Worm (Caenorhabditis elegans) whole organism, L1 larva: ENCODE results near the gene spp-13.

ENCODE experiments used
- C04F5.9 ChIP-seq: sonication (generic microtip); optimal IDR thresholded peaks from 2 replicates; lab custom pipeline; 2016; ENCODE audit warnings: missing genetic modification characterization, missing compliant biosample characterization
- C34B4.2 ChIP-seq: sonication (generic microtip); optimal IDR thresholded peaks from 2 replicates; lab custom pipeline; 2017; ENCODE audit warnings: mild to moderate bottlenecking, missing genetic modification characterization, missing compliant biosample characterization
- aha-1 ChIP-seq: fragments of 150-350 bp; optimal IDR thresholded peaks from 2 replicates; lab custom pipeline; 2014; ENCODE audit warnings: missing biosample characterization, missing genetic modification characterization
- alr-1 ChIP-seq: fragments of 200-800 bp; sonication (Bioruptor generic); optimal IDR thresholded peaks from 2 replicates; lab custom pipeline; 2018; ENCODE audit warnings: borderline replicate concordance, mild to moderate bottlenecking, missing genetic modification characterization, missing compliant biosample characterization
- aly-2 ChIP-seq: fragments of 150-350 bp; optimal IDR thresholded peaks from 2 replicates; lab custom pipeline; 2014; ENCODE audit warnings: missing biosample characterization, missing genetic modification characterization
- ceh-63 ChIP-seq: fragments of 200-800 bp; sonication (Bioruptor generic); optimal IDR thresholded peaks from 2 replicates; lab custom pipeline; 2018; ENCODE audit warnings: mild to moderate bottlenecking, missing genetic modification characterization, missing compliant biosample characterization
- ceh-8 ChIP-seq: fragments of 200-800 bp; sonication (Bioruptor generic); optimal IDR thresholded peaks from 2 replicates; lab custom pipeline; 2018; ENCODE audit warnings: mild to moderate bottlenecking, missing genetic modification characterization, moderate library complexity, missing compliant biosample characterization
- ceh-88 ChIP-seq: fragments of 200-800 bp; sonication (Bioruptor generic); IDR thresholded peaks from 2 replicates; pipeline ENCODE4 v1.3.6; 2022; ENCODE audit warnings: missing genetic modification characterization, missing compliant biosample characterization
- ceh-90 ChIP-seq: sonication (generic microtip); optimal IDR thresholded peaks from 2 replicates; lab custom pipeline; 2016; ENCODE audit warnings: missing genetic modification characterization, missing compliant biosample characterization
- dpl-1 ChIP-seq, 3 experiments: fragments of 150-350 bp in 2 of 3; sonication (generic microtip) in 1 of 3; optimal IDR thresholded peaks; 2 replicates each; lab custom pipeline; 2014 to 2017; ENCODE audit warnings: missing biosample characterization in 3 of 3, missing genetic modification characterization in 3 of 3, missing genetic modification reagents in 3 of 3
- dsc-1 ChIP-seq: sonication (generic microtip); optimal IDR thresholded peaks from 2 replicates; lab custom pipeline; 2016; ENCODE audit warnings: mild to moderate bottlenecking, missing genetic modification characterization, missing compliant biosample characterization
- efl-3 ChIP-seq: fragments of 200-800 bp; sonication (Bioruptor generic); optimal IDR thresholded peaks from 2 replicates; lab custom pipeline; 2018; ENCODE audit warnings: mild to moderate bottlenecking, missing genetic modification characterization, missing compliant biosample characterization
- ets-5 ChIP-seq: fragments of 200-800 bp; sonication (Bioruptor generic); IDR thresholded peaks from 2 replicates; pipeline ENCODE4 v1.3.6; 2022; ENCODE audit warnings: missing genetic modification characterization, missing compliant biosample characterization
- fkh-10 ChIP-seq: sonication (generic microtip); optimal IDR thresholded peaks from 2 replicates; lab custom pipeline; 2017; ENCODE audit warnings: missing biosample characterization, missing genetic modification reagents, missing genetic modification characterization
- fkh-4 ChIP-seq: sonication (generic microtip); optimal IDR thresholded peaks from 2 replicates; lab custom pipeline; 2016; ENCODE audit warnings: missing compliant biosample characterization, missing genetic modification characterization, borderline replicate concordance
- fos-1 ChIP-seq: fragments of 150-350 bp; optimal IDR thresholded peaks from 2 replicates; lab custom pipeline; 2014; ENCODE audit warnings: missing biosample characterization, missing genetic modification characterization
- hlh-17 ChIP-seq: fragments of 200-800 bp; sonication (Bioruptor generic); optimal IDR thresholded peaks from 2 replicates; lab custom pipeline; 2018; ENCODE audit warnings: missing genetic modification characterization, mild to moderate bottlenecking, missing compliant biosample characterization, moderate library complexity, borderline replicate concordance
- hlh-4 ChIP-seq: sonication (generic microtip); optimal IDR thresholded peaks from 2 replicates; lab custom pipeline; 2016; ENCODE audit warnings: mild to moderate bottlenecking, missing genetic modification characterization, missing compliant biosample characterization
- irx-1 ChIP-seq: sonication (generic microtip); optimal IDR thresholded peaks from 2 replicates; lab custom pipeline; 2016; ENCODE audit warnings: missing genetic modification characterization, missing compliant biosample characterization
- isw-1 ChIP-seq: fragments of 200-800 bp; sonication (Bioruptor generic); IDR thresholded peaks from 2 replicates; pipeline ENCODE4 v1.3.6; 2022; ENCODE audit warnings: missing genetic modification characterization, missing compliant biosample characterization
- jun-1 ChIP-seq: fragments of 150-350 bp; optimal IDR thresholded peaks from 2 replicates; lab custom pipeline; 2014; ENCODE audit warnings: missing biosample characterization, missing genetic modification reagents, missing genetic modification characterization
- lin-14 ChIP-seq: fragments of 200-800 bp; sonication (Bioruptor generic); optimal IDR thresholded peaks from 2 replicates; lab custom pipeline; 2018; ENCODE audit warnings: mild to moderate bottlenecking, missing genetic modification characterization, moderate library complexity, missing compliant biosample characterization
- lin-35 ChIP-seq, 2 experiments: fragments of 150-350 bp; optimal IDR thresholded peaks; 2 replicates each; lab custom pipeline; 2014; ENCODE audit warnings: missing biosample characterization in 2 of 2, missing genetic modification characterization in 2 of 2, missing genetic modification reagents in 2 of 2
- lir-3 ChIP-seq: sonication (generic microtip); optimal IDR thresholded peaks from 2 replicates; lab custom pipeline; 2016; ENCODE audit warnings: mild to moderate bottlenecking, missing genetic modification characterization, moderate library complexity, missing compliant biosample characterization; ENCODE audit not compliant: poor library complexity
- mef-2 ChIP-seq: fragments of 150-350 bp; optimal IDR thresholded peaks from 2 replicates; lab custom pipeline; 2014; ENCODE audit warnings: missing biosample characterization, missing genetic modification characterization
- mep-1 ChIP-seq: fragments of 150-350 bp; optimal IDR thresholded peaks from 2 replicates; lab custom pipeline; 2014; ENCODE audit warnings: missing biosample characterization, missing genetic modification characterization
- nhr-20 ChIP-seq: sonication (generic microtip); optimal IDR thresholded peaks from 2 replicates; lab custom pipeline; 2016; ENCODE audit warnings: mild to moderate bottlenecking, missing genetic modification characterization, missing compliant biosample characterization
- nhr-28 ChIP-seq: fragments of 150-350 bp; optimal IDR thresholded peaks from 2 replicates; lab custom pipeline; 2014; ENCODE audit warnings: missing biosample characterization, missing genetic modification characterization
- nhr-71 ChIP-seq: sonication (generic microtip); optimal IDR thresholded peaks from 2 replicates; lab custom pipeline; 2016; ENCODE audit warnings: mild to moderate bottlenecking, missing genetic modification characterization, moderate library complexity, missing compliant biosample characterization
- nhr-76 ChIP-seq: sonication (generic microtip); optimal IDR thresholded peaks from 2 replicates; lab custom pipeline; 2017; ENCODE audit warnings: missing biosample characterization, missing genetic modification characterization
- nhr-84 ChIP-seq: sonication (generic microtip); optimal IDR thresholded peaks from 2 replicates; lab custom pipeline; 2017; ENCODE audit warnings: missing biosample characterization, missing genetic modification characterization
- nhr-85 ChIP-seq: sonication (generic microtip); peaks from one replicate; lab custom pipeline; 2016; ENCODE audit warnings: missing genetic modification characterization, inconsistent platforms, missing compliant biosample characterization
- pag-3 ChIP-seq: sonication (generic microtip); optimal IDR thresholded peaks from 2 replicates; lab custom pipeline; 2017; ENCODE audit warnings: missing genetic modification characterization, mild to moderate bottlenecking, missing compliant biosample characterization, antibody characterized with exemption, borderline replicate concordance; ENCODE audit not compliant: insufficient read depth
- pax-3 ChIP-seq: fragments of 200-800 bp; sonication (Bioruptor generic); optimal IDR thresholded peaks from 2 replicates; lab custom pipeline; 2018; ENCODE audit warnings: mild to moderate bottlenecking, missing genetic modification characterization, moderate library complexity, missing compliant biosample characterization
- pqm-1 ChIP-seq: sonication (generic microtip); optimal IDR thresholded peaks from 3 replicates; lab custom pipeline; 2017; ENCODE audit warnings: missing biosample characterization, missing genetic modification characterization
- skn-1 ChIP-seq: fragments of 150-350 bp; optimal IDR thresholded peaks from 2 replicates; lab custom pipeline; 2014; ENCODE audit warnings: missing biosample characterization, missing genetic modification characterization
- snpc-4 ChIP-seq: fragments of 150-350 bp; optimal IDR thresholded peaks from 2 replicates; lab custom pipeline; 2014; ENCODE audit warnings: missing biosample characterization, missing genetic modification characterization
- sptf-1 ChIP-seq: fragments of 150-350 bp; optimal IDR thresholded peaks from 2 replicates; lab custom pipeline; 2014; ENCODE audit warnings: missing biosample characterization, missing genetic modification characterization
- sup-37 ChIP-seq: fragments of 200-800 bp; sonication (Bioruptor generic); optimal IDR thresholded peaks from 2 replicates; lab custom pipeline; 2018; ENCODE audit warnings: mild to moderate bottlenecking, missing genetic modification characterization, missing compliant biosample characterization
- swsn-7 ChIP-seq: sonication (generic microtip); optimal IDR thresholded peaks from 2 replicates; lab custom pipeline; 2016; ENCODE audit warnings: missing genetic modification characterization, missing compliant biosample characterization
- tbx-2 ChIP-seq: sonication (generic microtip); optimal IDR thresholded peaks from 2 replicates; lab custom pipeline; 2016; ENCODE audit warnings: missing genetic modification characterization, missing compliant biosample characterization
- unc-130 ChIP-seq: fragments of 150-350 bp; optimal IDR thresholded peaks from 2 replicates; lab custom pipeline; 2017; ENCODE audit warnings: missing biosample characterization, missing genetic modification characterization, inconsistent platforms
- unc-30 ChIP-seq: sonication (generic microtip); optimal IDR thresholded peaks from 2 replicates; lab custom pipeline; 2017; ENCODE audit warnings: missing biosample characterization, missing genetic modification characterization
- unc-86 ChIP-seq: sonication (generic microtip); optimal IDR thresholded peaks from 2 replicates; lab custom pipeline; 2016; ENCODE audit warnings: missing genetic modification characterization, missing compliant biosample characterization
- xbp-1 ChIP-seq: sonication (generic microtip); optimal IDR thresholded peaks from 2 replicates; lab custom pipeline; 2016; ENCODE audit warnings: missing genetic modification characterization, missing compliant biosample characterization
- zag-1 ChIP-seq: fragments of 150-350 bp; optimal IDR thresholded peaks from 2 replicates; lab custom pipeline; 2014; ENCODE audit warnings: missing biosample characterization, missing genetic modification characterization
- zip-4 ChIP-seq: fragments of 200-800 bp; sonication (Bioruptor generic); optimal IDR thresholded peaks from 2 replicates; lab custom pipeline; 2018; ENCODE audit warnings: mild to moderate bottlenecking, missing genetic modification characterization, moderate library complexity, missing compliant biosample characterization
- ztf-11 ChIP-seq, 2 experiments: sonication (generic microtip); optimal IDR thresholded peaks; 2 replicates each; lab custom pipeline; 2016 to 2017; ENCODE audit warnings: missing genetic modification characterization in 2 of 2, missing biosample characterization in 1 of 2, missing compliant biosample characterization in 1 of 2

Gene spp-13

DNA sequence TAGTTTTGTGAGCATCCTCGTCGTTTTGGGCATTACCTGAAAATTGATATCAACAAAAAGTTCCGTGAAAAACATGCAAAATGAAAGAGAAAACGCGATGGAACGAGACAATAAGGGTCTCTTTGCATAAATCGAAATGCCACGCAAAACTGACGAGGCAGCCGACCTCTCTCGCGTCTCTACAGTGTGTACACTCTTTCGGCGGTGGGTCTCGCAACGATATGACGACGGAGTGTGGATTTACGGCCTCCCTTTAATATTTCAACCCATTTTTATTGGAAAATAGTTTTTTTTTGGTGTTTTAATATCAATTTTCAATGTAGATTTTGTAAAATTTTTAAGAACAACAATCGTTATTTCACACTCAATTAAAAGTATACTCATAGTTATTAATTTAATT is 3.7 kb upstream of the spp-13 start, which contains the start of gene tag-123 (continued):
- TF ChIP-seq jun-1 (tag; lab: Kevin White, UChicago), result no peak
- TF ChIP-seq alr-1 (tag; lab: Kevin White, UChicago), result no peak
- no peak for TF ChIP-seq zip-4 (GFP tag; lab: Kevin White, UChicago)
- no peak for TF ChIP-seq fkh-4 (tag; lab: Kevin White, UChicago)
- TF ChIP-seq swsn-7 (tag; lab: Kevin White, UChicago), result peak; percentile 54
- no peak for TF ChIP-seq unc-30 (tag; lab: Kevin White, UChicago)
- no peak for TF ChIP-seq unc-130 (tag; lab: Kevin White, UChicago)
- no peak for TF ChIP-seq ztf-11 (tag; optimal IDR thresholded peaks at IDR 0.05; lab: Kevin White, UChicago)
- TF ChIP-seq aha-1 (tag; lab: Kevin White, UChicago), result no peak
- no peak for TF ChIP-seq ceh-88 (GFP tag; lab: Robert Waterston, UW)
- peak; percentile 33 for TF ChIP-seq unc-86 (tag; lab: Kevin White, UChicago)
- TF ChIP-seq irx-1 (tag; lab: Kevin White, UChicago), result no peak
- TF ChIP-seq C04F5.9, result no peak
- no peak for TF ChIP-seq zag-1 (tag; lab: Kevin White, UChicago)
- peak; percentile 29 for TF ChIP-seq isw-1 (GFP tag; lab: Robert Waterston, UW)
- TF ChIP-seq nhr-85, result peak; percentile 74
- TF ChIP-seq ceh-8 (GFP tag; lab: Kevin White, UChicago), result no peak
- TF ChIP-seq ceh-63 (GFP tag; lab: Kevin White, UChicago), result no peak
- no peak for TF ChIP-seq fos-1
- peak; percentile 63 for TF ChIP-seq nhr-20 (tag; lab: Kevin White, UChicago)
- no peak for TF ChIP-seq aly-2 (tag; lab: Kevin White, UChicago)
- TF ChIP-seq fkh-10 (GFP tag; lab: Kevin White, UChicago), result no peak
- TF ChIP-seq lin-14 (GFP tag; lab: Kevin White, UChicago), result peak; percentile 75
- peak; percentile 69 for TF ChIP-seq xbp-1
- TF ChIP-seq efl-3 (GFP tag; lab: Kevin White, UChicago), result no peak
- TF ChIP-seq pag-3 (tag; lab: Kevin White, UChicago), result no peak
- TF ChIP-seq nhr-28 (tag; lab: Kevin White, UChicago), result no peak
- TF ChIP-seq nhr-76 (tag; lab: Kevin White, UChicago), result no peak
- no peak for TF ChIP-seq lir-3 (tag; lab: Kevin White, UChicago)
- no peak for TF ChIP-seq hlh-17
- TF ChIP-seq skn-1 (tag; lab: Kevin White, UChicago), result no peak
- TF ChIP-seq pax-3 (tag; lab: Kevin White, UChicago), result no peak
- peak; percentile 17 for TF ChIP-seq dsc-1
- peak; percentile 70 for TF ChIP-seq nhr-71 (tag; lab: Kevin White, UChicago)
- TF ChIP-seq sptf-1 (tag; lab: Kevin White, UChicago), result no peak

DNA sequence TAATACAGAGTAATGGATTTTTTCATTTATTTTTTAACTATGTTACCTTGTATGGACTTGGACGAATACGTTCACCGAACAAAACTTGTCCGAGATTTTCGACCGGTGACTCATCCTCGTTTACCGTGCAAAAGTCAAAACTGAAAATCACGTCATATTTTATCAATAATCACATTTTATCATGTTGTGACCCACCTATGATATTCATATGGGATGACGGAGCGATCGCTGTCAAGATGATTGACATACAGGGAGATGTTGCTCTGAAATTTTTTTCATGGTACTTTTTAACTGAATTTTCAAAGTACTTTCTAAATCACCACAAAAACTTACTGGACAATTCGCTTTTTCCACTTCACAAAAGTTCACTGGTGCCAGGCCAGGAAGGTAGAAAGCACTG is 3.3 kb upstream of the spp-13 start:
- TF ChIP-seq alr-1 (tag; lab: Kevin White, UChicago) (peak; percentile 77), tbx-2 (no peak), ets-5 (GFP tag; lab: Robert Waterston, UW) (no peak)

DNA sequence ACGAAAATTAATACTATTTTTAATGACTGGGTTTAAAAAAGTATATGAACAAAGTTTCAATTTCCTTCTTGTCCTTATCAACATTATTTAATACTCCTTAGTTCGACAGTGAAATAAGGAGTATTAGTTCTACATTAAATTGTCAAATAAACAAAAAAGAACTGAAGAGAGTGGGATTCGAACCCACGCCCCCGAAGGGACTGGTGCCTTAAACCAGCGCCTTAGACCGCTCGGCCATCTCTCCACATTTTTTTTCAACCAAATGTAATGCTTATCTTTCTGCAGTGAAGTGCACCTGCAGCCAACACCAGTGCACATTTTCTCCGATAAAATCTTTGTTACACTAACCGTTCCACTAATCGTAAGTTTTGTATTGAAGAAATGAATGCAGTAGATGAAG is 928 bp upstream of the spp-13 start:
- TF ChIP-seq aly-2 (tag; lab: Kevin White, UChicago) (no peak), pqm-1 (tag; lab: Kevin White, UChicago) (no peak), swsn-7 (tag; lab: Kevin White, UChicago) (no peak), unc-130 (tag; lab: Kevin White, UChicago) (no peak), snpc-4 (no peak), alr-1 (tag; lab: Kevin White, UChicago) (no peak), lin-35 (GFP tag; optimal IDR thresholded peaks at IDR 0.05; lab: Kevin White, UChicago) (peak in 1 of 2 experiments; percentile 26), lir-3 (tag; lab: Kevin White, UChicago) (peak; percentile 17), tbx-2 (no peak), aha-1 (tag; lab: Kevin White, UChicago) (no peak), nhr-84 (no peak), irx-1 (tag; lab: Kevin White, UChicago) (no peak), nhr-20 (tag; lab: Kevin White, UChicago) (peak; percentile 10), hlh-4 (tag; lab: Kevin White, UChicago) (no peak), nhr-71 (tag; lab: Kevin White, UChicago) (peak; percentile 2), C34B4.2 (no peak), mep-1 (no peak), dpl-1 (GFP tag; optimal IDR thresholded peaks at IDR 0.05; lab: Kevin White, UChicago) (no peak), ceh-90 (tag; lab: Kevin White, UChicago) (no peak), fkh-4 (tag; lab: Kevin White, UChicago) (no peak), mef-2 (no peak), jun-1 (tag; lab: Kevin White, UChicago) (no peak), hlh-17 (no peak), nhr-85 (peak; percentile 62), sup-37 (GFP tag; lab: Kevin White, UChicago) (no peak)
